Worm (Caenorhabditis elegans): ENCODE results near the gene srh-48.

srh-48 gene

DNA sequence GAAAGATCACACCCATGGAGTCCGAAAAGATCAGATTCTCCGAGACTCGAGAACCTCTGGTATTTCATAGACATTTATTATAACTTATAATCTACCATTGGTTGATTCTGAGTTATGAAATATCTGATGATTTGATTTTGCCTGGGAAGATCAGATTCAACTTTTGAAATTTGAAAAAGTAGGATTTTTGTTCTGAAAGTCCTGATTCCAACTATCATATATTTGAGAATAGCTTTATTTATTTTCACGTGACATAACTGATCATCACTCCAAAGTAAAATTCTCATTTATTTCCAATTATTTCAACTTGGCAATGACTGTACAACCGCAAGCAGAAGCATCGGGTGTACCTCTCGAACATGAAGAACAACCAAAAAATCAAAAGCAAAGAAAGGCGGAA is 19.9 kb downstream of the srh-48 start, which contains the start of gene Y51B9A.7:
TSS of gene Y51B9A.7 (plus strand) at position 301 of the 400 bp plus-strand sequence.
- TF ChIP-seq ZK546.5 (tag; optimal IDR thresholded peaks at IDR 0.05), result no peak
- TF ChIP-seq nhr-25 (tag; optimal IDR thresholded peaks at IDR 0.05), result no peak
- TF ChIP-seq zag-1 (tag; optimal IDR thresholded peaks at IDR 0.05), result no peak
- TF ChIP-seq ceh-16 (tag; optimal IDR thresholded peaks at IDR 0.05), result no peak
- TF ChIP-seq nhr-23 (tag; optimal IDR thresholded peaks at IDR 0.05), result no peak
- TF ChIP-seq unc-62 (GFP tag; optimal IDR thresholded peaks at IDR 0.05), result no peak
- TF ChIP-seq nhr-21 (tag; optimal IDR thresholded peaks at IDR 0.05), result no peak
- no peak for TF ChIP-seq nhr-11 (tag; optimal IDR thresholded peaks at IDR 0.05)
- no peak for TF ChIP-seq sma-9 (GFP tag; optimal IDR thresholded peaks at IDR 0.05)
- no peak for TF ChIP-seq sma-9 (tag; optimal IDR thresholded peaks at IDR 0.05)
- TF ChIP-seq nhr-12 (tag; optimal IDR thresholded peaks at IDR 0.05), result no peak
- TF ChIP-seq ztf-11 (tag; optimal IDR thresholded peaks at IDR 0.05), result no peak
- TF ChIP-seq lin-11 (tag; optimal IDR thresholded peaks at IDR 0.05), result no peak
- TF ChIP-seq Y55F3AM.14 (GFP tag; optimal IDR thresholded peaks at IDR 0.05), result no peak

- TF ChIP-seq ama-1 (optimal IDR thresholded peaks at IDR 0.05), result no peak
- no peak for TF ChIP-seq nhr-23 (tag; optimal IDR thresholded peaks at IDR 0.05)
- TF ChIP-seq nhr-25 (tag; optimal IDR thresholded peaks at IDR 0.05), result no peak
- TF ChIP-seq elt-3 (tag; optimal IDR thresholded peaks at IDR 0.05), result no peak
- no peak for TF ChIP-seq sma-3 (GFP tag; optimal IDR thresholded peaks at IDR 0.05)
- TF ChIP-seq skn-1 (tag; optimal IDR thresholded peaks at IDR 0.05), result no peak
- no peak for TF ChIP-seq nhr-11 (tag; optimal IDR thresholded peaks at IDR 0.05)
- TF ChIP-seq unc-62 (GFP tag; optimal IDR thresholded peaks at IDR 0.05), result no peak
- no peak for TF ChIP-seq mab-5 (tag; optimal IDR thresholded peaks at IDR 0.05)
- TF ChIP-seq nhr-12 (tag; optimal IDR thresholded peaks at IDR 0.05), result no peak
- TF ChIP-seq zag-1 (tag; optimal IDR thresholded peaks at IDR 0.05), result no peak
- TF ChIP-seq sma-9 (GFP tag; optimal IDR thresholded peaks at IDR 0.05), result no peak
- no peak for TF ChIP-seq sma-9 (tag; optimal IDR thresholded peaks at IDR 0.05)
- no peak for TF ChIP-seq ceh-16 (tag; optimal IDR thresholded peaks at IDR 0.05)
- no peak for TF ChIP-seq F13H6.1 (tag; optimal IDR thresholded peaks at IDR 0.05)
- no peak for TF ChIP-seq R02D3.7 (tag; optimal IDR thresholded peaks at IDR 0.05)
- no peak for TF ChIP-seq lin-11 (tag; optimal IDR thresholded peaks at IDR 0.05)
These were observed 23.2 kb downstream of the srh-48 start, which contains the start of gene Y51B9A.6 for ce11 chrII:9403087-9403486. Gene Y51B9A.6, minus strand, starts transcription at chrII:9403187.

DNA sequence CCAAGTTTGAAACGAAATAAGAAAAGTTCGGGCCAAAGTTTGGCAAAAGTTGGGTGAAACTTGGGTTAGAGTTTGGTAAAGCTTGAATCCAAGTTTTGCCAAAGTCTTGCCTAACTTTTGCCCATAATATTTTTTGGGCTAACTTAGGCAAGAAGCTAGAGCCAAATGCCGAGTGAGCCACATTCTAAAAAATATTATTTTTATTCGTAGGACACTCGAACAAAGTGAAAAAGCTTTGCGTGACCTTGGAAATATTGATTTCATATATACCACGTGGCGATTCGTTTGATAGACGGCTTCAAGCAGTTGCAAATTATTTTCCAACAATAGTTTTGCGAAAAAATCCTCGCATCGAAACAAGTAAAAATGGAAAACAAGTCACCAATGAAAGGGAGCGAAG is 23.9 kb downstream of the srh-48 start, which contains the start of gene Y51B9A.5:
TSS of gene Y51B9A.5 (plus strand) at position 301 of the 400 bp plus-strand sequence.
- TF ChIP-seq sma-9 (GFP tag; optimal IDR thresholded peaks at IDR 0.05) (no peak), sma-9 (tag; optimal IDR thresholded peaks at IDR 0.05) (no peak), lin-39 (tag; optimal IDR thresholded peaks at IDR 0.05) (no peak), zag-1 (tag; optimal IDR thresholded peaks at IDR 0.05) (no peak), fos-1 (tag; optimal IDR thresholded peaks at IDR 0.05) (no peak)

ce11 chrII:9407020-9407419 is 27.1 kb downstream of the srh-48 start, which contains the start of gene mpz-6:
Gene mpz-6, minus strand, starts transcription at chrII:9407120.
- TF ChIP-seq nhr-237 (tag; optimal IDR thresholded peaks at IDR 0.05) (no peak), nhr-11 (tag; optimal IDR thresholded peaks at IDR 0.05) (no peak), nhr-10 (tag; optimal IDR thresholded peaks at IDR 0.05) (no peak), nhr-25 (tag; optimal IDR thresholded peaks at IDR 0.05) (no peak)

- no peak for TF ChIP-seq mab-5 (tag; optimal IDR thresholded peaks at IDR 0.05)
- TF ChIP-seq crh-2 (tag; optimal IDR thresholded peaks at IDR 0.05), result no peak
- no peak for TF ChIP-seq fos-1 (tag; optimal IDR thresholded peaks at IDR 0.05)
- no peak for TF ChIP-seq nhr-21 (tag; optimal IDR thresholded peaks at IDR 0.05)
- TF ChIP-seq blmp-1 (tag; optimal IDR thresholded peaks at IDR 0.05; ENCODE audit: insufficient read depth), result no peak
- TF ChIP-seq nhr-10 (tag; optimal IDR thresholded peaks at IDR 0.05), result no peak
- no peak for TF ChIP-seq ceh-16 (tag; optimal IDR thresholded peaks at IDR 0.05)
- no peak for TF ChIP-seq aly-2 (tag; optimal IDR thresholded peaks at IDR 0.05)
- no peak for TF ChIP-seq elt-1 (tag; optimal IDR thresholded peaks at IDR 0.05)
- no peak for TF ChIP-seq C34F6.9 (tag; optimal IDR thresholded peaks at IDR 0.05)
- TF ChIP-seq lin-39 (tag; optimal IDR thresholded peaks at IDR 0.05), result no peak
- TF ChIP-seq peb-1 (tag; optimal IDR thresholded peaks at IDR 0.05), result no peak
- TF ChIP-seq ama-1 (optimal IDR thresholded peaks at IDR 0.05), result no peak
- no peak for TF ChIP-seq F13H6.1 (tag; optimal IDR thresholded peaks at IDR 0.05)
- TF ChIP-seq ztf-4 (tag; optimal IDR thresholded peaks at IDR 0.05), result no peak
- TF ChIP-seq ztf-1 (GFP tag; conservative IDR thresholded peaks at IDR 0.05), result no peak
- no peak for TF ChIP-seq gmeb-1 (tag; optimal IDR thresholded peaks at IDR 0.05)
- no peak for TF ChIP-seq sma-9 (GFP tag; optimal IDR thresholded peaks at IDR 0.05)
- TF ChIP-seq sma-9 (tag; optimal IDR thresholded peaks at IDR 0.05), result no peak
These were observed 27.6 kb downstream of the srh-48 start, which contains the start of gene arrd-2 for ce11 chrII:9407469-9407868. Gene arrd-2, plus strand, starts transcription at chrII:9407769.
